Worm (Caenorhabditis elegans): ENCODE data around the gene F58F12.2.

Gene F58F12.2

ce11 chrII:6401649-6402048 is 13.8 kb upstream of the F58F12.2 start, which contains the start of gene btb-2:
TSS of gene btb-2 (plus strand) at chrII:6401949.
- TF ChIP-seq sem-2 (GFP tag; optimal IDR thresholded peaks at IDR 0.05) (no peak), tbx-8 (GFP tag; optimal IDR thresholded peaks at IDR 0.05) (no peak), unc-120 (tag; optimal IDR thresholded peaks at IDR 0.05; ENCODE audit: poor library complexity, severe bottlenecking) (no peak), nhr-76 (tag; optimal IDR thresholded peaks at IDR 0.05) (no peak)

ce11 chrII:6398406-6398805 is 10.6 kb upstream of the F58F12.2 start, which contains the start of gene zig-10:
TSS of gene zig-10 (plus strand) at chrII:6398706.
- TF ChIP-seq ztf-11 (tag; optimal IDR thresholded peaks at IDR 0.05) (no peak), elt-1 (tag; optimal IDR thresholded peaks at IDR 0.05; ENCODE audit: borderline replicate concordance, insufficient read depth) (peak; percentile 37)

ce11 chrII:6394037-6394436 is 6.2 kb upstream of the F58F12.2 start:
- TF ChIP-seq lin-13 (tag; optimal IDR thresholded peaks at IDR 0.05) (no peak), blmp-1 (tag; optimal IDR thresholded peaks at IDR 0.05) (no peak), nhr-2 (tag; optimal IDR thresholded peaks at IDR 0.05) (peak; percentile 16), sptf-1 (tag; optimal IDR thresholded peaks at IDR 0.05) (no peak), snpc-4 (tag; optimal IDR thresholded peaks at IDR 0.05) (no peak), hlh-1 (tag; optimal IDR thresholded peaks at IDR 0.05) (peak; percentile 81), zip-8 (tag; optimal IDR thresholded peaks at IDR 0.05) (no peak), unc-62 (GFP tag; optimal IDR thresholded peaks at IDR 0.05) (peak; percentile 56), nhr-76 (tag; optimal IDR thresholded peaks at IDR 0.05) (no peak), unc-120 (tag; optimal IDR thresholded peaks at IDR 0.05; ENCODE audit: poor library complexity, severe bottlenecking) (no peak), ces-1 (GFP tag; optimal IDR thresholded peaks at IDR 0.05) (no peak)

- no peak for TF ChIP-seq drap-1 (GFP tag; optimal IDR thresholded peaks at IDR 0.05)
- TF ChIP-seq nhr-28 (tag; optimal IDR thresholded peaks at IDR 0.05): no peak
- TF ChIP-seq elt-3 (tag; optimal IDR thresholded peaks at IDR 0.05): no peak
- no peak for TF ChIP-seq nhr-2 (tag; optimal IDR thresholded peaks at IDR 0.05)
- TF ChIP-seq nhr-76 (tag; optimal IDR thresholded peaks at IDR 0.05): no peak
- no peak for TF ChIP-seq ceh-83 (GFP tag; optimal IDR thresholded peaks at IDR 0.05)
- no peak for TF ChIP-seq nhr-237 (tag; optimal IDR thresholded peaks at IDR 0.05)
- TF ChIP-seq ham-2 (GFP tag; optimal IDR thresholded peaks at IDR 0.05): no peak
- no peak for TF ChIP-seq sem-2 (GFP tag; optimal IDR thresholded peaks at IDR 0.05)
- TF ChIP-seq nhr-12 (tag; optimal IDR thresholded peaks at IDR 0.05): no peak
- TF ChIP-seq ceh-43 (GFP tag; optimal IDR thresholded peaks at IDR 0.05): no peak
- no peak for TF ChIP-seq ceh-39 (tag; optimal IDR thresholded peaks at IDR 0.05)
- no peak for TF ChIP-seq zip-8 (tag; optimal IDR thresholded peaks at IDR 0.05)
- no peak for TF ChIP-seq blmp-1 (tag; optimal IDR thresholded peaks at IDR 0.05)
- TF ChIP-seq flh-1 (GFP tag; optimal IDR thresholded peaks at IDR 0.05): no peak
- no peak for TF ChIP-seq tbx-8 (GFP tag; optimal IDR thresholded peaks at IDR 0.05)
- no peak for TF ChIP-seq cnd-1 (tag; optimal IDR thresholded peaks at IDR 0.05)
- no peak for TF ChIP-seq mls-2 (tag; optimal IDR thresholded peaks at IDR 0.05)
- TF ChIP-seq mep-1 (tag; optimal IDR thresholded peaks at IDR 0.05): no peak
Measured at ce11 chrII:6391195-6391594, 3.4 kb upstream of the F58F12.2 start, which contains the start of gene F58F12.3. TSS of gene F58F12.3 (minus strand) at chrII:6391295.

ce11 chrII:6386467-6386866 is 1.4 kb downstream of the F58F12.2 start, which contains the start of gene F58F12.4:
TSS of gene F58F12.4 (plus strand) at chrII:6386767.
- TF ChIP-seq ces-1 (GFP tag; optimal IDR thresholded peaks at IDR 0.05) (no peak), nhr-2 (tag; optimal IDR thresholded peaks at IDR 0.05) (no peak), bed-3 (GFP tag; optimal IDR thresholded peaks at IDR 0.05) (no peak), elt-1 (tag; optimal IDR thresholded peaks at IDR 0.05; ENCODE audit: borderline replicate concordance, insufficient read depth) (no peak), ztf-11 (tag; optimal IDR thresholded peaks at IDR 0.05) (no peak), zip-8 (tag; optimal IDR thresholded peaks at IDR 0.05) (no peak), lin-32 (GFP tag; optimal IDR thresholded peaks at IDR 0.05) (no peak), mab-5 (tag; optimal IDR thresholded peaks at IDR 0.05) (no peak), hlh-1 (tag; optimal IDR thresholded peaks at IDR 0.05) (no peak), nhr-237 (tag; optimal IDR thresholded peaks at IDR 0.05) (no peak), lsy-2 (tag; optimal IDR thresholded peaks at IDR 0.05) (no peak), ceh-43 (GFP tag; optimal IDR thresholded peaks at IDR 0.05) (no peak), cnd-1 (tag; optimal IDR thresholded peaks at IDR 0.05) (no peak)
